Worm (Caenorhabditis elegans): ENCODE results near the gene gst-5.

DNA sequence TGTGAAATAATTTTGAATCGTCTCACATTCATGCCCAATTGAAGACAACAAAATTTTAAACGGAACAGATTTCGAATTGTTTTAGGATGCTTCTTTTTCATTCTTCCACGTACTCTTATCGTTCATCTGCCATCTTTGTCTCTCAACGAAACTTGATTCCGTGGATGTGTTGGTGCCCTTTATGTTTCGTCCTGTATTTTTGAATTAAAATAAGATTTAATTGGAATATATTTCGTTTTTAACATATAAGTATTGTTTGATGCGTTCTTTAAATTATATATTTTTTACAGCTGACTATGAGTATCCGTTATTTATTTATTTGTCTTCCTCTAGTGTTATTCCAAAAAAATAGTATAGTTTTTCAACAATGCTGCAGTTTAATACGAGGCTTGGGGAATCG, 48.0 kb upstream of the gst-5 start, which contains the start of gene gly-1:
- TF ChIP-seq snpc-4 (tag; optimal IDR thresholded peaks at IDR 0.05) (no peak), ama-1 (optimal IDR thresholded peaks at IDR 0.05) (no peak), egl-27 (tag; optimal IDR thresholded peaks at IDR 0.05) (no peak), ceh-20 (GFP tag; IDR thresholded peaks at IDR 0.05) (no peak), unc-130 (GFP tag; optimal IDR thresholded peaks at IDR 0.05) (no peak), sdz-12 (GFP tag; optimal IDR thresholded peaks at IDR 0.05) (no peak), unc-62 (GFP tag; optimal IDR thresholded peaks at IDR 0.05 in 1 of 2) (no peak), unc-62 (tag; optimal IDR thresholded peaks at IDR 0.05) (no peak), lin-13 (GFP tag; optimal IDR thresholded peaks at IDR 0.05) (no peak)
